Worm (Caenorhabditis elegans): ENCODE data around the gene C17C3.24.

DNA sequence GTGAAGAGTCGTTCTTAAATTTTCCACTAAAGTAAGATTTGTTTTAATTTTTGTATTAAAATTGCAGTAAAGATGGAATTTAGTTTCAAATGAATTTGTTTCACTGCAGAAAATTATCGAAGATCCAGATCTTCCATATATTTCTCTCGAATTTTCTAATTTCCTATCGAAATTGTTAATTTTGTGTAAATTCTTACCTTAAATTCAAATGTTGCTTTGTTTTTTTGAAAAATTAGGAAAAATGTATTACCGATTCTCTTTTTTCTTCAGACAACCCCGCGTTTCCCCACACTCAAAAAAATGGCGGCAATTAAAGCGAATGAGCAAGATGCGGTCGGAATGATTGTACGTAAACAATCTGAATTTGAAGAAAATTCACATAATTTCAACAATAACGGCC is 8.2 kb upstream of the C17C3.24 start, which contains the start of gene C17C3.6:
- TF ChIP-seq lag-1 (GFP tag; IDR thresholded peaks at IDR 0.05) (no peak), Y53G8AR.9 (GFP tag; conservative IDR thresholded peaks at IDR 0.05) (no peak), rcor-1 (GFP tag; IDR thresholded peaks at IDR 0.05) (no peak)

Measured in whole organism, young adult.